Worm (Caenorhabditis elegans): ENCODE measurements around the gene set-26.
"Not testable (repeated sequence)": the region's sequence is repeated elsewhere in the genome, so short reads cannot be mapped to it uniquely, and the experiment has no call there.

DNA sequence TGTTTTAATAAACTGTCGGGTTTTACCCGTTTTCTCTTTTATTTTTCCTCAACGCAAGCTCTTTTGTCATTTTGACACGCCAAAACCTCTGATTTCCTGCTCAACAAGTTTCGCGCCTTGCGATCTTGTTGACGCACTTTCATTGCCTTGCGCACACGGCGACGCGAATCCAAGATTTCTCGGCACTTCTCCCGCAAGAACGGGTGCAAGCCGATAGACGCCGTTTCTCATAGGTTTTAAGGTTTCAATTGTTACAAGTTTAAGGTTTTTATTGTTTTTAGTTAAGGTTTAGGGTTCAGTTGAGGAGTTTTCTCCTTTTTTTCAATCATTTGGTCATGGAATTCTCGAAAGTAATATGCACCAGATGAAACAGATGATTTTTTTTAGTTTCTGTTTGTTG lies 44.9 kb downstream of the set-26 start:
- not testable (repeated sequence) for TF ChIP-seq nhr-90 (tag; optimal IDR thresholded peaks at IDR 0.05); pha-4 (tag; optimal IDR thresholded peaks at IDR 0.05); nhr-179 (tag; optimal IDR thresholded peaks at IDR 0.05); somi-1 (GFP tag; optimal IDR thresholded peaks at IDR 0.05); B0035.1 (tag; optimal IDR thresholded peaks at IDR 0.05); tlf-1 (GFP tag; optimal IDR thresholded peaks at IDR 0.05); B0019.2 (GFP tag; conservative IDR thresholded peaks at IDR 0.05)
